Worm (Caenorhabditis elegans) whole organism, L1 larva: ENCODE measurements around the gene plc-1.

Experiments
- C04F5.9 ChIP-seq: sonication (generic microtip); optimal IDR thresholded peaks from 2 replicates; lab custom pipeline; 2016; ENCODE audit warnings: missing genetic modification characterization, missing compliant biosample characterization
- C16A3.4 ChIP-seq: fragments of 150-350 bp; optimal IDR thresholded peaks from 2 replicates; lab custom pipeline; 2014; ENCODE audit warnings: missing biosample characterization, missing genetic modification characterization
- C34B4.2 ChIP-seq: sonication (generic microtip); optimal IDR thresholded peaks from 2 replicates; lab custom pipeline; 2017; ENCODE audit warnings: mild to moderate bottlenecking, missing genetic modification characterization, missing compliant biosample characterization
- Y116A8C.19 ChIP-seq: sonication (generic microtip); optimal IDR thresholded peaks from 2 replicates; lab custom pipeline; 2016; ENCODE audit warnings: missing compliant biosample characterization, missing genetic modification characterization, borderline replicate concordance
- blmp-1 ChIP-seq: fragments of 150-350 bp; optimal IDR thresholded peaks from 2 replicates; lab custom pipeline; 2014; ENCODE audit warnings: missing biosample characterization, missing genetic modification characterization
- ceh-63 ChIP-seq: fragments of 200-800 bp; sonication (Bioruptor generic); optimal IDR thresholded peaks from 2 replicates; lab custom pipeline; 2018; ENCODE audit warnings: mild to moderate bottlenecking, missing genetic modification characterization, missing compliant biosample characterization
- ceh-8 ChIP-seq: fragments of 200-800 bp; sonication (Bioruptor generic); optimal IDR thresholded peaks from 2 replicates; lab custom pipeline; 2018; ENCODE audit warnings: mild to moderate bottlenecking, missing genetic modification characterization, moderate library complexity, missing compliant biosample characterization
- ceh-82 ChIP-seq, 3 experiments: fragments of 150-350 bp in 1 of 3; sonication (generic microtip) in 2 of 3; optimal IDR thresholded peaks; 2 replicates each; lab custom pipeline; 2014 to 2017; ENCODE audit warnings: missing biosample characterization in 3 of 3, missing genetic modification characterization in 3 of 3
- ceh-88 ChIP-seq: fragments of 200-800 bp; sonication (Bioruptor generic); IDR thresholded peaks from 2 replicates; pipeline ENCODE4 v1.3.6; 2022; ENCODE audit warnings: missing genetic modification characterization, missing compliant biosample characterization
- ceh-90 ChIP-seq: sonication (generic microtip); optimal IDR thresholded peaks from 2 replicates; lab custom pipeline; 2016; ENCODE audit warnings: missing genetic modification characterization, missing compliant biosample characterization
- dsc-1 ChIP-seq: sonication (generic microtip); optimal IDR thresholded peaks from 2 replicates; lab custom pipeline; 2016; ENCODE audit warnings: mild to moderate bottlenecking, missing genetic modification characterization, missing compliant biosample characterization
- efl-1 ChIP-seq, 4 experiments: fragments of 150-350 bp; optimal IDR thresholded peaks in 3 of 4; peaks in 1 of 4; 1 replicate in 1 of 4; 2 replicates in 3 of 4; lab custom pipeline; 2014; ENCODE audit warnings: missing biosample characterization in 2 of 4, missing genetic modification characterization in 2 of 4, missing genetic modification reagents in 2 of 4
- efl-3 ChIP-seq: fragments of 200-800 bp; sonication (Bioruptor generic); optimal IDR thresholded peaks from 2 replicates; lab custom pipeline; 2018; ENCODE audit warnings: mild to moderate bottlenecking, missing genetic modification characterization, missing compliant biosample characterization
- egl-13 ChIP-seq: sonication (generic microtip); optimal IDR thresholded peaks from 2 replicates; lab custom pipeline; 2016; ENCODE audit warnings: missing genotype, missing genetic modification reagents, missing genetic modification characterization, missing compliant biosample characterization
- egl-27 ChIP-seq, 2 experiments: fragments of 150-350 bp in 1 of 2; sonication (generic microtip); optimal IDR thresholded peaks; 3 replicates each; lab custom pipeline; 2017 to 2018; ENCODE audit warnings: missing biosample characterization in 2 of 2, missing genetic modification characterization in 2 of 2, missing genetic modification reagents in 2 of 2
- elt-2 ChIP-seq: sonication (generic microtip); optimal IDR thresholded peaks from 2 replicates; lab custom pipeline; 2016; ENCODE audit warnings: missing genetic modification characterization, mild to moderate bottlenecking, inconsistent platforms, missing compliant biosample characterization, missing genetic modification reagents
- elt-3 ChIP-seq, 6 experiments: fragments of 150-350 bp in 1 of 6; sonication (generic microtip); optimal IDR thresholded peaks; 2 replicates each; lab custom pipeline; 2017 to 2018; ENCODE audit warnings: missing biosample characterization in 6 of 6, missing genetic modification characterization in 6 of 6, inconsistent platforms in 1 of 6
- ets-5 ChIP-seq: fragments of 200-800 bp; sonication (Bioruptor generic); IDR thresholded peaks from 2 replicates; pipeline ENCODE4 v1.3.6; 2022; ENCODE audit warnings: missing genetic modification characterization, missing compliant biosample characterization
- fkh-10 ChIP-seq: sonication (generic microtip); optimal IDR thresholded peaks from 2 replicates; lab custom pipeline; 2017; ENCODE audit warnings: missing biosample characterization, missing genetic modification reagents, missing genetic modification characterization
- fkh-4 ChIP-seq: sonication (generic microtip); optimal IDR thresholded peaks from 2 replicates; lab custom pipeline; 2016; ENCODE audit warnings: missing compliant biosample characterization, missing genetic modification characterization, borderline replicate concordance
- fkh-8 ChIP-seq: sonication (generic microtip); optimal IDR thresholded peaks from 2 replicates; lab custom pipeline; 2016; ENCODE audit warnings: mild to moderate bottlenecking, missing genetic modification characterization, missing compliant biosample characterization
- fos-1 ChIP-seq: fragments of 150-350 bp; optimal IDR thresholded peaks from 2 replicates; lab custom pipeline; 2014; ENCODE audit warnings: missing biosample characterization, missing genetic modification characterization
- hlh-4 ChIP-seq: sonication (generic microtip); optimal IDR thresholded peaks from 2 replicates; lab custom pipeline; 2016; ENCODE audit warnings: mild to moderate bottlenecking, missing genetic modification characterization, missing compliant biosample characterization
- jun-1 ChIP-seq: fragments of 150-350 bp; optimal IDR thresholded peaks from 2 replicates; lab custom pipeline; 2014; ENCODE audit warnings: missing biosample characterization, missing genetic modification reagents, missing genetic modification characterization
- lin-13 ChIP-seq: fragments of 150-350 bp; optimal IDR thresholded peaks from 2 replicates; lab custom pipeline; 2014; ENCODE audit warnings: missing biosample characterization, missing genetic modification reagents, missing genetic modification characterization
- lin-14 ChIP-seq: fragments of 200-800 bp; sonication (Bioruptor generic); optimal IDR thresholded peaks from 2 replicates; lab custom pipeline; 2018; ENCODE audit warnings: mild to moderate bottlenecking, missing genetic modification characterization, moderate library complexity, missing compliant biosample characterization
- lin-35 ChIP-seq, 2 experiments: fragments of 150-350 bp; optimal IDR thresholded peaks; 2 replicates each; lab custom pipeline; 2014; ENCODE audit warnings: missing biosample characterization in 2 of 2, missing genetic modification characterization in 2 of 2, missing genetic modification reagents in 2 of 2
- lin-39 ChIP-seq: fragments of 150-350 bp; optimal IDR thresholded peaks from 2 replicates; lab custom pipeline; 2014; ENCODE audit warnings: missing biosample characterization, missing genetic modification reagents, missing genetic modification characterization
- mab-9 ChIP-seq: fragments of 200-800 bp; sonication (Bioruptor generic); IDR thresholded peaks from 2 replicates; pipeline ENCODE4 v1.3.6; 2022; ENCODE audit warnings: missing genetic modification reagents, missing genetic modification characterization, missing compliant biosample characterization
- mef-2 ChIP-seq: fragments of 150-350 bp; optimal IDR thresholded peaks from 2 replicates; lab custom pipeline; 2014; ENCODE audit warnings: missing biosample characterization, missing genetic modification characterization
- nhr-47 ChIP-seq: sonication (generic microtip); optimal IDR thresholded peaks from 2 replicates; lab custom pipeline; 2016; ENCODE audit warnings: mild to moderate bottlenecking, missing genetic modification characterization, moderate library complexity, missing compliant biosample characterization
- nhr-71 ChIP-seq: sonication (generic microtip); optimal IDR thresholded peaks from 2 replicates; lab custom pipeline; 2016; ENCODE audit warnings: mild to moderate bottlenecking, missing genetic modification characterization, moderate library complexity, missing compliant biosample characterization
- nhr-76 ChIP-seq: sonication (generic microtip); optimal IDR thresholded peaks from 2 replicates; lab custom pipeline; 2017; ENCODE audit warnings: missing biosample characterization, missing genetic modification characterization
- nhr-84 ChIP-seq: sonication (generic microtip); optimal IDR thresholded peaks from 2 replicates; lab custom pipeline; 2017; ENCODE audit warnings: missing biosample characterization, missing genetic modification characterization
- nhr-85 ChIP-seq: sonication (generic microtip); peaks from one replicate; lab custom pipeline; 2016; ENCODE audit warnings: missing genetic modification characterization, inconsistent platforms, missing compliant biosample characterization
- pax-3 ChIP-seq: fragments of 200-800 bp; sonication (Bioruptor generic); optimal IDR thresholded peaks from 2 replicates; lab custom pipeline; 2018; ENCODE audit warnings: mild to moderate bottlenecking, missing genetic modification characterization, moderate library complexity, missing compliant biosample characterization
- rnt-1 ChIP-seq: sonication (generic microtip); optimal IDR thresholded peaks from 2 replicates; lab custom pipeline; 2016; ENCODE audit warnings: mild to moderate bottlenecking, missing genetic modification characterization, moderate library complexity, missing compliant biosample characterization
- skn-1 ChIP-seq: fragments of 150-350 bp; optimal IDR thresholded peaks from 2 replicates; lab custom pipeline; 2014; ENCODE audit warnings: missing biosample characterization, missing genetic modification characterization
- snpc-4 ChIP-seq: fragments of 150-350 bp; optimal IDR thresholded peaks from 2 replicates; lab custom pipeline; 2014; ENCODE audit warnings: missing biosample characterization, missing genetic modification characterization
- snu-23 ChIP-seq: sonication (generic microtip); optimal IDR thresholded peaks from 2 replicates; lab custom pipeline; 2016; ENCODE audit warnings: missing genetic modification characterization, missing compliant biosample characterization
- sox-4 ChIP-seq: sonication (generic microtip); optimal IDR thresholded peaks from 2 replicates; lab custom pipeline; 2016; ENCODE audit warnings: missing genetic modification characterization, missing compliant biosample characterization
- sptf-1 ChIP-seq: fragments of 150-350 bp; optimal IDR thresholded peaks from 2 replicates; lab custom pipeline; 2014; ENCODE audit warnings: missing biosample characterization, missing genetic modification characterization
- sup-37 ChIP-seq: fragments of 200-800 bp; sonication (Bioruptor generic); optimal IDR thresholded peaks from 2 replicates; lab custom pipeline; 2018; ENCODE audit warnings: mild to moderate bottlenecking, missing genetic modification characterization, missing compliant biosample characterization
- tlp-1 ChIP-seq: fragments of 150-350 bp; optimal IDR thresholded peaks from 2 replicates; lab custom pipeline; 2014; ENCODE audit warnings: missing biosample characterization, missing genetic modification characterization
- unc-130 ChIP-seq: fragments of 150-350 bp; optimal IDR thresholded peaks from 2 replicates; lab custom pipeline; 2017; ENCODE audit warnings: missing biosample characterization, missing genetic modification characterization, inconsistent platforms
- unc-30 ChIP-seq: sonication (generic microtip); optimal IDR thresholded peaks from 2 replicates; lab custom pipeline; 2017; ENCODE audit warnings: missing biosample characterization, missing genetic modification characterization
- unc-62 ChIP-seq: fragments of 150-350 bp; optimal IDR thresholded peaks from 2 replicates; lab custom pipeline; 2014; ENCODE audit warnings: missing biosample characterization, missing genetic modification reagents, missing genetic modification characterization
- unc-86 ChIP-seq: sonication (generic microtip); optimal IDR thresholded peaks from 2 replicates; lab custom pipeline; 2016; ENCODE audit warnings: missing genetic modification characterization, missing compliant biosample characterization
- unc-98 ChIP-seq: fragments of 200-800 bp; sonication (Bioruptor generic); IDR thresholded peaks from 2 replicates; pipeline ENCODE4 v1.3.6; 2022; ENCODE audit warnings: missing genetic modification characterization, missing compliant biosample characterization

Gene plc-1

ce11 chrX:10768289-10769153 is 69.9 kb downstream of the plc-1 start:
- no peak for TF ChIP-seq fos-1 (tag; lab: Kevin White, UChicago)
- TF ChIP-seq lin-14 (GFP tag; lab: Kevin White, UChicago), result peak; percentile 71
- TF ChIP-seq mef-2, result no peak
- TF ChIP-seq ceh-8 (GFP tag; lab: Kevin White, UChicago), result peak; percentile 6
- no peak for TF ChIP-seq lin-39 (tag; lab: Kevin White, UChicago)
- peak; percentile 55 for TF ChIP-seq blmp-1
- peak; percentile 40 for TF ChIP-seq egl-13 (tag; lab: Kevin White, UChicago)
- TF ChIP-seq skn-1, result no peak
- no peak for TF ChIP-seq unc-30 (tag; lab: Kevin White, UChicago)
- no peak for TF ChIP-seq ets-5 (GFP tag; lab: Robert Waterston, UW)
- TF ChIP-seq fkh-8 (tag; lab: Kevin White, UChicago), result peak; percentile 61
- peak in 1 of 2 experiments; percentile 2 for TF ChIP-seq lin-35 (GFP tag; optimal IDR thresholded peaks at IDR 0.05; lab: Kevin White, UChicago)
- no peak for TF ChIP-seq unc-86
- TF ChIP-seq elt-2 (tag; lab: Kevin White, UChicago), result no peak
- TF ChIP-seq jun-1 (tag; lab: Kevin White, UChicago), result peak; percentile 5
- no peak for TF ChIP-seq nhr-76 (tag; lab: Kevin White, UChicago)
- TF ChIP-seq nhr-47 (tag; lab: Kevin White, UChicago), result peak; percentile 27
- no peak for TF ChIP-seq C04F5.9
- peak; percentile 22 for TF ChIP-seq snu-23 (GFP tag; lab: Kevin White, UChicago)
- TF ChIP-seq snpc-4, result peak; percentile 3
- TF ChIP-seq unc-98 (GFP tag; lab: Robert Waterston, UW), result no peak
- no peak for TF ChIP-seq fkh-4 (tag; lab: Kevin White, UChicago)
- TF ChIP-seq C34B4.2 (tag; lab: Kevin White, UChicago), result no peak
- TF ChIP-seq mab-9 (GFP tag; lab: Robert Waterston, UW), result no peak
- TF ChIP-seq nhr-85, result peak; percentile 89
- no peak for TF ChIP-seq unc-62 (GFP tag; lab: Kevin White, UChicago)
- no peak for TF ChIP-seq sox-4 (tag; lab: Kevin White, UChicago)
- TF ChIP-seq elt-3 (tag; optimal IDR thresholded peaks at IDR 0.05; lab: Kevin White, UChicago), result peak in 1 of 6 experiments; percentile 40
- TF ChIP-seq hlh-4 (tag; lab: Kevin White, UChicago), result no peak
- no peak for TF ChIP-seq ceh-88 (GFP tag; lab: Robert Waterston, UW)
- TF ChIP-seq ceh-90 (tag; lab: Kevin White, UChicago), result no peak
- no peak for TF ChIP-seq lin-13 (GFP tag; lab: Kevin White, UChicago)
- no peak for TF ChIP-seq sup-37 (GFP tag; lab: Kevin White, UChicago)
- TF ChIP-seq egl-27 (tag; optimal IDR thresholded peaks at IDR 0.05; lab: Kevin White, UChicago), result no peak
- TF ChIP-seq nhr-84, result no peak
- peak; percentile 8 for TF ChIP-seq rnt-1 (tag; lab: Kevin White, UChicago)
- no peak for TF ChIP-seq sptf-1 (tag; lab: Kevin White, UChicago)
- TF ChIP-seq ceh-63 (GFP tag; lab: Kevin White, UChicago), result no peak
- no peak for TF ChIP-seq efl-3 (GFP tag; lab: Kevin White, UChicago)
- TF ChIP-seq nhr-71 (tag; lab: Kevin White, UChicago), result peak; percentile 33
- TF ChIP-seq ceh-82 (tag; optimal IDR thresholded peaks at IDR 0.05; lab: Kevin White, UChicago), result peak in 2 of 3 experiments; percentile 25 to 42
- no peak for TF ChIP-seq tlp-1 (tag; lab: Kevin White, UChicago)
- TF ChIP-seq efl-1 (optimal IDR thresholded peaks at IDR 0.05; lab: Kevin White, UChicago), result no peak
- TF ChIP-seq efl-1 (GFP tag; optimal IDR thresholded peaks at IDR 0.05 in 1 of 2; lab: Kevin White, UChicago), result peak in 1 of 2 experiments; percentile 19
- TF ChIP-seq C16A3.4 (tag; lab: Kevin White, UChicago), result no peak
- no peak for TF ChIP-seq Y116A8C.19 (tag; lab: Kevin White, UChicago)
- peak; percentile 44 for TF ChIP-seq dsc-1 (tag; lab: Kevin White, UChicago)
- TF ChIP-seq fkh-10 (GFP tag; lab: Kevin White, UChicago), result peak; percentile 43
- TF ChIP-seq pax-3 (tag; lab: Kevin White, UChicago), result no peak
- TF ChIP-seq unc-130, result peak; percentile 31
- TF ChIP-seq, all 84 proteins: peak for 19
